Worm (Caenorhabditis elegans) whole organism, L1 larva: Measurements from ENCODE around the gene F43G6.10.

Experiments used
- C16A3.4 ChIP-seq: fragments of 150-350 bp; optimal IDR thresholded peaks from 2 replicates; lab custom pipeline; 2014; ENCODE audit warnings: missing biosample characterization, missing genetic modification characterization
- F16B12.6 ChIP-seq: fragments of 150-350 bp; optimal IDR thresholded peaks from 2 replicates; lab custom pipeline; 2014; ENCODE audit warnings: missing biosample characterization, missing genetic modification characterization
- Y116A8C.19 ChIP-seq: sonication (generic microtip); optimal IDR thresholded peaks from 2 replicates; lab custom pipeline; 2016; ENCODE audit warnings: missing compliant biosample characterization, missing genetic modification characterization, borderline replicate concordance
- alr-1 ChIP-seq: fragments of 200-800 bp; sonication (Bioruptor generic); optimal IDR thresholded peaks from 2 replicates; lab custom pipeline; 2018; ENCODE audit warnings: borderline replicate concordance, mild to moderate bottlenecking, missing genetic modification characterization, missing compliant biosample characterization
- aly-2 ChIP-seq: fragments of 150-350 bp; optimal IDR thresholded peaks from 2 replicates; lab custom pipeline; 2014; ENCODE audit warnings: missing biosample characterization, missing genetic modification characterization
- blmp-1 ChIP-seq: fragments of 150-350 bp; optimal IDR thresholded peaks from 2 replicates; lab custom pipeline; 2014; ENCODE audit warnings: missing biosample characterization, missing genetic modification characterization
- ceh-63 ChIP-seq: fragments of 200-800 bp; sonication (Bioruptor generic); optimal IDR thresholded peaks from 2 replicates; lab custom pipeline; 2018; ENCODE audit warnings: mild to moderate bottlenecking, missing genetic modification characterization, missing compliant biosample characterization
- ceh-8 ChIP-seq: fragments of 200-800 bp; sonication (Bioruptor generic); optimal IDR thresholded peaks from 2 replicates; lab custom pipeline; 2018; ENCODE audit warnings: mild to moderate bottlenecking, missing genetic modification characterization, moderate library complexity, missing compliant biosample characterization
- ceh-82 ChIP-seq, 3 experiments: fragments of 150-350 bp in 1 of 3; sonication (generic microtip) in 2 of 3; optimal IDR thresholded peaks; 2 replicates each; lab custom pipeline; 2014 to 2017; ENCODE audit warnings: missing biosample characterization in 3 of 3, missing genetic modification characterization in 3 of 3
- ceh-90 ChIP-seq: sonication (generic microtip); optimal IDR thresholded peaks from 2 replicates; lab custom pipeline; 2016; ENCODE audit warnings: missing genetic modification characterization, missing compliant biosample characterization
- dpl-1 ChIP-seq, 3 experiments: fragments of 150-350 bp in 2 of 3; sonication (generic microtip) in 1 of 3; optimal IDR thresholded peaks; 2 replicates each; lab custom pipeline; 2014 to 2017; ENCODE audit warnings: missing biosample characterization in 3 of 3, missing genetic modification characterization in 3 of 3, missing genetic modification reagents in 3 of 3
- dsc-1 ChIP-seq: sonication (generic microtip); optimal IDR thresholded peaks from 2 replicates; lab custom pipeline; 2016; ENCODE audit warnings: mild to moderate bottlenecking, missing genetic modification characterization, missing compliant biosample characterization
- efl-1 ChIP-seq, 4 experiments: fragments of 150-350 bp; optimal IDR thresholded peaks in 3 of 4; peaks in 1 of 4; 1 replicate in 1 of 4; 2 replicates in 3 of 4; lab custom pipeline; 2014; ENCODE audit warnings: missing biosample characterization in 2 of 4, missing genetic modification characterization in 2 of 4, missing genetic modification reagents in 2 of 4
- efl-3 ChIP-seq: fragments of 200-800 bp; sonication (Bioruptor generic); optimal IDR thresholded peaks from 2 replicates; lab custom pipeline; 2018; ENCODE audit warnings: mild to moderate bottlenecking, missing genetic modification characterization, missing compliant biosample characterization
- egl-13 ChIP-seq: sonication (generic microtip); optimal IDR thresholded peaks from 2 replicates; lab custom pipeline; 2016; ENCODE audit warnings: missing genotype, missing genetic modification reagents, missing genetic modification characterization, missing compliant biosample characterization
- egl-27 ChIP-seq, 2 experiments: fragments of 150-350 bp in 1 of 2; sonication (generic microtip); optimal IDR thresholded peaks; 3 replicates each; lab custom pipeline; 2017 to 2018; ENCODE audit warnings: missing biosample characterization in 2 of 2, missing genetic modification characterization in 2 of 2, missing genetic modification reagents in 2 of 2
- fos-1 ChIP-seq: fragments of 150-350 bp; optimal IDR thresholded peaks from 2 replicates; lab custom pipeline; 2014; ENCODE audit warnings: missing biosample characterization, missing genetic modification characterization
- grh-1 ChIP-seq: fragments of 200-800 bp; sonication (Bioruptor generic); IDR thresholded peaks from 2 replicates; pipeline ENCODE4 v1.3.6; 2022; ENCODE audit warnings: missing genetic modification reagents, missing genetic modification characterization, missing compliant biosample characterization
- hpl-2 ChIP-seq: fragments of 150-350 bp; optimal IDR thresholded peaks from 2 replicates; lab custom pipeline; 2014; ENCODE audit warnings: missing biosample characterization, missing genetic modification reagents, missing genetic modification characterization
- irx-1 ChIP-seq: sonication (generic microtip); optimal IDR thresholded peaks from 2 replicates; lab custom pipeline; 2016; ENCODE audit warnings: missing genetic modification characterization, missing compliant biosample characterization
- lin-13 ChIP-seq: fragments of 150-350 bp; optimal IDR thresholded peaks from 2 replicates; lab custom pipeline; 2014; ENCODE audit warnings: missing biosample characterization, missing genetic modification reagents, missing genetic modification characterization
- lin-15B ChIP-seq: fragments of 150-350 bp; sonication (generic microtip); optimal IDR thresholded peaks from 3 replicates; lab custom pipeline; 2014; ENCODE audit warnings: missing biosample characterization, missing genetic modification characterization
- lin-39 ChIP-seq: fragments of 150-350 bp; optimal IDR thresholded peaks from 2 replicates; lab custom pipeline; 2014; ENCODE audit warnings: missing biosample characterization, missing genetic modification reagents, missing genetic modification characterization
- lsy-2 ChIP-seq, 2 experiments: fragments of 150-350 bp; optimal IDR thresholded peaks; 2 replicates each; lab custom pipeline; 2014; ENCODE audit warnings: missing biosample characterization in 2 of 2, missing genetic modification characterization in 2 of 2
- mab-9 ChIP-seq: fragments of 200-800 bp; sonication (Bioruptor generic); IDR thresholded peaks from 2 replicates; pipeline ENCODE4 v1.3.6; 2022; ENCODE audit warnings: missing genetic modification reagents, missing genetic modification characterization, missing compliant biosample characterization
- mdl-1 ChIP-seq, 2 experiments: fragments of 150-350 bp; optimal IDR thresholded peaks; 2 replicates each; lab custom pipeline; 2014 to 2017; ENCODE audit warnings: missing biosample characterization in 2 of 2, missing genetic modification characterization in 2 of 2, inconsistent platforms in 1 of 2
- mef-2 ChIP-seq: fragments of 150-350 bp; optimal IDR thresholded peaks from 2 replicates; lab custom pipeline; 2014; ENCODE audit warnings: missing biosample characterization, missing genetic modification characterization
- mep-1 ChIP-seq: fragments of 150-350 bp; optimal IDR thresholded peaks from 2 replicates; lab custom pipeline; 2014; ENCODE audit warnings: missing biosample characterization, missing genetic modification characterization
- nhr-19 ChIP-seq: fragments of 200-800 bp; sonication (Bioruptor generic); conservative IDR thresholded peaks from 2 replicates; pipeline ENCODE4 v1.3.6; 2022; ENCODE audit warnings: missing genetic modification characterization, missing compliant biosample characterization
- nhr-20 ChIP-seq: sonication (generic microtip); optimal IDR thresholded peaks from 2 replicates; lab custom pipeline; 2016; ENCODE audit warnings: mild to moderate bottlenecking, missing genetic modification characterization, missing compliant biosample characterization
- nhr-76 ChIP-seq: sonication (generic microtip); optimal IDR thresholded peaks from 2 replicates; lab custom pipeline; 2017; ENCODE audit warnings: missing biosample characterization, missing genetic modification characterization
- nhr-77 ChIP-seq: fragments of 150-350 bp; optimal IDR thresholded peaks from 2 replicates; lab custom pipeline; 2014; ENCODE audit warnings: missing biosample characterization, missing genetic modification characterization
- nhr-85 ChIP-seq: sonication (generic microtip); peaks from one replicate; lab custom pipeline; 2016; ENCODE audit warnings: missing genetic modification characterization, inconsistent platforms, missing compliant biosample characterization
- nhr-90 ChIP-seq: sonication (generic microtip); optimal IDR thresholded peaks from 2 replicates; lab custom pipeline; 2016; ENCODE audit warnings: mild to moderate bottlenecking, missing genetic modification characterization, missing compliant biosample characterization; ENCODE audit not compliant: poor library complexity
- pax-3 ChIP-seq: fragments of 200-800 bp; sonication (Bioruptor generic); optimal IDR thresholded peaks from 2 replicates; lab custom pipeline; 2018; ENCODE audit warnings: mild to moderate bottlenecking, missing genetic modification characterization, moderate library complexity, missing compliant biosample characterization
- rnt-1 ChIP-seq: sonication (generic microtip); optimal IDR thresholded peaks from 2 replicates; lab custom pipeline; 2016; ENCODE audit warnings: mild to moderate bottlenecking, missing genetic modification characterization, moderate library complexity, missing compliant biosample characterization
- skn-1 ChIP-seq: fragments of 150-350 bp; optimal IDR thresholded peaks from 2 replicates; lab custom pipeline; 2014; ENCODE audit warnings: missing biosample characterization, missing genetic modification characterization
- snpc-4 ChIP-seq: fragments of 150-350 bp; optimal IDR thresholded peaks from 2 replicates; lab custom pipeline; 2014; ENCODE audit warnings: missing biosample characterization, missing genetic modification characterization
- snu-23 ChIP-seq: sonication (generic microtip); optimal IDR thresholded peaks from 2 replicates; lab custom pipeline; 2016; ENCODE audit warnings: missing genetic modification characterization, missing compliant biosample characterization
- tbx-2 ChIP-seq: sonication (generic microtip); optimal IDR thresholded peaks from 2 replicates; lab custom pipeline; 2016; ENCODE audit warnings: missing genetic modification characterization, missing compliant biosample characterization
- tlp-1 ChIP-seq: fragments of 150-350 bp; optimal IDR thresholded peaks from 2 replicates; lab custom pipeline; 2014; ENCODE audit warnings: missing biosample characterization, missing genetic modification characterization
- unc-130 ChIP-seq: fragments of 150-350 bp; optimal IDR thresholded peaks from 2 replicates; lab custom pipeline; 2017; ENCODE audit warnings: missing biosample characterization, missing genetic modification characterization, inconsistent platforms
- unc-62 ChIP-seq: fragments of 150-350 bp; optimal IDR thresholded peaks from 2 replicates; lab custom pipeline; 2014; ENCODE audit warnings: missing biosample characterization, missing genetic modification reagents, missing genetic modification characterization
- unc-86 ChIP-seq: sonication (generic microtip); optimal IDR thresholded peaks from 2 replicates; lab custom pipeline; 2016; ENCODE audit warnings: missing genetic modification characterization, missing compliant biosample characterization
- xbp-1 ChIP-seq: sonication (generic microtip); optimal IDR thresholded peaks from 2 replicates; lab custom pipeline; 2016; ENCODE audit warnings: missing genetic modification characterization, missing compliant biosample characterization
- zag-1 ChIP-seq: fragments of 150-350 bp; optimal IDR thresholded peaks from 2 replicates; lab custom pipeline; 2014; ENCODE audit warnings: missing biosample characterization, missing genetic modification characterization
- ztf-11 ChIP-seq, 2 experiments: sonication (generic microtip); optimal IDR thresholded peaks; 2 replicates each; lab custom pipeline; 2016 to 2017; ENCODE audit warnings: missing genetic modification characterization in 2 of 2, missing biosample characterization in 1 of 2, missing compliant biosample characterization in 1 of 2

F43G6.10 gene

ce11 chrII:11772364-11772763 lies 36.8 kb upstream of the F43G6.10 start, which contains the start of gene F44E5.15:
F44E5.15 (plus strand) TSS chrII:11772664.
- no peak for TF ChIP-seq efl-1 (optimal IDR thresholded peaks at IDR 0.05; lab: Kevin White, UChicago)
- TF ChIP-seq efl-1 (GFP tag; optimal IDR thresholded peaks at IDR 0.05 in 1 of 2; lab: Kevin White, UChicago) = peak in 1 of 2 experiments; percentile 76
- no peak for TF ChIP-seq skn-1 (tag; lab: Kevin White, UChicago)

ce11 chrII:11774218-11774617 lies 34.9 kb upstream of the F43G6.10 start, which contains the start of gene F44E5.1:
F44E5.1 (minus strand) TSS chrII:11774559.
- TF ChIP-seq efl-1 (optimal IDR thresholded peaks at IDR 0.05; lab: Kevin White, UChicago) (no peak), efl-1 (GFP tag; optimal IDR thresholded peaks at IDR 0.05 in 1 of 2; lab: Kevin White, UChicago) (peak in 1 of 2 experiments; percentile 92), nhr-85 (tag; lab: Kevin White, UChicago) (peak; percentile 18), lin-39 (no peak)

- peak; percentile 33 for TF ChIP-seq unc-86 (tag; lab: Kevin White, UChicago)
- no peak for TF ChIP-seq ceh-63 (GFP tag; lab: Kevin White, UChicago)
- TF ChIP-seq pax-3 (tag; lab: Kevin White, UChicago) = no peak
- peak; percentile 16 for TF ChIP-seq snpc-4 (tag; lab: Kevin White, UChicago)
- no peak for TF ChIP-seq ceh-90 (tag; lab: Kevin White, UChicago)
- peak; percentile 79 for TF ChIP-seq skn-1 (tag; lab: Kevin White, UChicago)
- no peak for TF ChIP-seq nhr-90
- TF ChIP-seq irx-1 (tag; lab: Kevin White, UChicago) = peak; percentile 14
- peak; percentile 16 for TF ChIP-seq lin-13 (GFP tag; lab: Kevin White, UChicago)
- TF ChIP-seq ceh-82 (tag; optimal IDR thresholded peaks at IDR 0.05; lab: Kevin White, UChicago) = peak in 2 of 3 experiments; percentile 60 to 79
- peak; percentile 69 for TF ChIP-seq mep-1 (tag; lab: Kevin White, UChicago)
- TF ChIP-seq nhr-85 (tag; lab: Kevin White, UChicago) = peak; percentile 52
- no peak for TF ChIP-seq unc-130 (tag; lab: Kevin White, UChicago)
- peak; percentile 61 for TF ChIP-seq tbx-2 (tag; lab: Kevin White, UChicago)
- peak; percentile 37 for TF ChIP-seq F16B12.6 (tag; lab: Kevin White, UChicago)
- peak; percentile 86 to 91 (median 90) for TF ChIP-seq dpl-1 (GFP tag; optimal IDR thresholded peaks at IDR 0.05; lab: Kevin White, UChicago)
- no peak for TF ChIP-seq unc-62 (GFP tag; lab: Kevin White, UChicago)
- TF ChIP-seq nhr-20 (tag; lab: Kevin White, UChicago) = peak; percentile 42
- TF ChIP-seq tlp-1 (tag; lab: Kevin White, UChicago) = no peak
- no peak for TF ChIP-seq ztf-11 (tag; optimal IDR thresholded peaks at IDR 0.05; lab: Kevin White, UChicago)
- peak; percentile 80 to 86 for TF ChIP-seq lsy-2 (tag; optimal IDR thresholded peaks at IDR 0.05; lab: Kevin White, UChicago)
- peak; percentile 55 for TF ChIP-seq snu-23
- TF ChIP-seq egl-13 (tag; lab: Kevin White, UChicago) = peak; percentile 4
- peak; percentile 36; the same call in 1 of the 2 replicates for TF ChIP-seq grh-1 (GFP tag; lab: Robert Waterston, UW)
- TF ChIP-seq lin-15B (tag; lab: Kevin White, UChicago) = peak; percentile 31
- TF ChIP-seq zag-1 (tag; lab: Kevin White, UChicago) = no peak
- no peak for TF ChIP-seq egl-27 (tag; optimal IDR thresholded peaks at IDR 0.05; lab: Kevin White, UChicago)
- TF ChIP-seq mab-9 = no peak
- peak; percentile 14 for TF ChIP-seq nhr-77
- TF ChIP-seq hpl-2 (GFP tag; lab: Kevin White, UChicago) = no peak
- TF ChIP-seq C16A3.4 (tag; lab: Kevin White, UChicago) = peak; percentile 63
- TF ChIP-seq ceh-8 = no peak
- no peak for TF ChIP-seq Y116A8C.19 (tag; lab: Kevin White, UChicago)
- peak; percentile 52 for TF ChIP-seq blmp-1
- peak; percentile 25 for TF ChIP-seq mef-2 (tag; lab: Kevin White, UChicago)
- TF ChIP-seq efl-3 = no peak
- peak in 1 of 2 experiments; percentile 71 for TF ChIP-seq mdl-1 (tag; optimal IDR thresholded peaks at IDR 0.05; lab: Kevin White, UChicago)
- TF ChIP-seq aly-2 = no peak
- peak; percentile 13 for TF ChIP-seq dsc-1 (tag; lab: Kevin White, UChicago)
- TF ChIP-seq xbp-1 (tag; lab: Kevin White, UChicago) = peak; percentile 41
- TF ChIP-seq alr-1 = no peak
- peak; percentile 53 for TF ChIP-seq fos-1 (tag; lab: Kevin White, UChicago)
- TF ChIP-seq nhr-19 = peak; percentile 58
- no peak for TF ChIP-seq nhr-76 (tag; lab: Kevin White, UChicago)
- peak; percentile 79 for TF ChIP-seq rnt-1 (tag; lab: Kevin White, UChicago)
Observed at ce11 chrII:11777893-11778480, 31.2 kb upstream of the F43G6.10 start, which contains the start of the genes patr-1 and dna-2. patr-1 (minus strand) TSS chrII:11777943. dna-2 (plus strand) TSS chrII:11778430.
